Worm (Caenorhabditis elegans) whole organism, L4 larva: ENCODE results near the gene C07D10.6.

Experiments used
- F37D6.2 ChIP-seq: sonication (generic microtip); optimal IDR thresholded peaks from 2 replicates; lab custom pipeline; 2016; ENCODE audit warnings: mild to moderate bottlenecking, missing genetic modification characterization, missing compliant biosample characterization
- Y48G9A.11 ChIP-seq: fragments of 200-800 bp; sonication (Bioruptor generic); IDR thresholded peaks from 2 replicates; pipeline ENCODE4 v1.3.6; 2022; ENCODE audit warnings: missing genetic modification reagents, missing genetic modification characterization, missing compliant biosample characterization
- aha-1 ChIP-seq: fragments of 150-350 bp; peaks from one replicate; lab custom pipeline; 2014; ENCODE audit warnings: missing biosample characterization, missing genetic modification characterization
- aly-2 ChIP-seq: sonication (generic microtip); optimal IDR thresholded peaks from 2 replicates; lab custom pipeline; 2018; ENCODE audit warnings: missing biosample characterization, missing genetic modification characterization
- ceh-44 ChIP-seq: fragments of 200-800 bp; sonication (Bioruptor generic); IDR thresholded peaks from 2 replicates; pipeline ENCODE4 v1.3.6; 2022; ENCODE audit warnings: missing genetic modification reagents, missing genetic modification characterization, missing compliant biosample characterization
- ceh-62 ChIP-seq: sonication (generic microtip); optimal IDR thresholded peaks from 2 replicates; lab custom pipeline; 2017; ENCODE audit warnings: missing biosample characterization, missing genetic modification characterization
- ceh-82 ChIP-seq: sonication (generic microtip); optimal IDR thresholded peaks from 2 replicates; lab custom pipeline; 2017; ENCODE audit warnings: missing biosample characterization, missing genetic modification characterization
- cey-2 ChIP-seq: sonication (generic microtip); optimal IDR thresholded peaks from 3 replicates; lab custom pipeline; 2017; ENCODE audit warnings: missing genetic modification characterization, mild to moderate bottlenecking, missing compliant biosample characterization, antibody characterized with exemption, borderline replicate concordance; ENCODE audit not compliant: insufficient read depth
- ctbp-1 ChIP-seq: fragments of 200-800 bp; sonication (Bioruptor generic); IDR thresholded peaks from 2 replicates; pipeline ENCODE4 v1.3.6; 2022; ENCODE audit warnings: missing genetic modification reagents, missing genetic modification characterization, missing compliant biosample characterization
- dmd-6 ChIP-seq: fragments of 200-800 bp; sonication (Bioruptor generic); IDR thresholded peaks from 2 replicates; pipeline ENCODE4 v1.3.6; 2022; ENCODE audit warnings: missing genetic modification reagents, missing genetic modification characterization, missing compliant biosample characterization
- egl-27 ChIP-seq: sonication (generic microtip); optimal IDR thresholded peaks from 3 replicates; lab custom pipeline; 2017; ENCODE audit warnings: missing biosample characterization, missing genetic modification reagents, missing genetic modification characterization
- hlh-11 ChIP-seq: fragments of 200-800 bp; sonication (Bioruptor generic); optimal IDR thresholded peaks from 2 replicates; lab custom pipeline; 2018; ENCODE audit warnings: mild to moderate bottlenecking, missing genetic modification characterization, missing compliant biosample characterization
- hlh-30 ChIP-seq: sonication (generic microtip); optimal IDR thresholded peaks from 2 replicates; lab custom pipeline; 2017; ENCODE audit warnings: antibody characterized with exemption, mild to moderate bottlenecking, missing genetic modification characterization, missing compliant biosample characterization; ENCODE audit not compliant: insufficient read depth
- hmg-1.1 ChIP-seq: fragments of 200-800 bp; sonication (Bioruptor generic); IDR thresholded peaks from 2 replicates; pipeline ENCODE4 v1.3.6; 2022; ENCODE audit warnings: missing genetic modification reagents, missing genetic modification characterization, missing compliant biosample characterization
- lin-1 ChIP-seq: fragments of 200-800 bp; sonication (Bioruptor generic); IDR thresholded peaks from 2 replicates; pipeline ENCODE4 v1.3.6; 2022; ENCODE audit warnings: missing genetic modification reagents, missing genetic modification characterization, missing compliant biosample characterization
- lin-38 ChIP-seq: fragments of 200-800 bp; sonication (Bioruptor generic); IDR thresholded peaks from 2 replicates; pipeline ENCODE4 v1.3.6; 2022; ENCODE audit warnings: missing genetic modification reagents, missing genetic modification characterization, missing compliant biosample characterization
- lir-3 ChIP-seq: sonication (generic microtip); optimal IDR thresholded peaks from 2 replicates; lab custom pipeline; 2016; ENCODE audit warnings: mild to moderate bottlenecking, missing genetic modification characterization, missing compliant biosample characterization
- lsy-2 ChIP-seq, 2 experiments: fragments of 150-350 bp in 1 of 2; sonication (generic microtip) in 1 of 2; optimal IDR thresholded peaks; 2 replicates each; lab custom pipeline; 2014 to 2017; ENCODE audit warnings: missing biosample characterization in 2 of 2, missing genetic modification characterization in 2 of 2
- mdl-1 ChIP-seq, 2 experiments: fragments of 150-350 bp in 1 of 2; sonication (generic microtip) in 1 of 2; optimal IDR thresholded peaks; 2 replicates each; lab custom pipeline; 2014 to 2017; ENCODE audit warnings: missing biosample characterization in 2 of 2, missing genetic modification characterization in 2 of 2
- mdt-29 ChIP-seq: fragments of 200-800 bp; sonication (Bioruptor generic); IDR thresholded peaks from 2 replicates; pipeline ENCODE4 v1.3.6; 2022; ENCODE audit warnings: missing genetic modification reagents, missing genetic modification characterization, missing compliant biosample characterization
- mep-1 ChIP-seq: fragments of 150-350 bp; sonication (generic microtip); optimal IDR thresholded peaks from 3 replicates; lab custom pipeline; 2014; ENCODE audit warnings: missing biosample characterization, missing genetic modification characterization
- mxl-3 ChIP-seq: fragments of 200-800 bp; sonication (Bioruptor generic); optimal IDR thresholded peaks from 2 replicates; lab custom pipeline; 2018; ENCODE audit warnings: mild to moderate bottlenecking, missing genetic modification characterization, missing compliant biosample characterization
- nhr-10 ChIP-seq: fragments of 150-350 bp; optimal IDR thresholded peaks from 2 replicates; lab custom pipeline; 2014; ENCODE audit warnings: missing biosample characterization, missing genetic modification characterization
- nhr-102 ChIP-seq: sonication (generic microtip); optimal IDR thresholded peaks from 2 replicates; lab custom pipeline; 2016; ENCODE audit warnings: mild to moderate bottlenecking, missing genetic modification characterization, moderate library complexity, missing compliant biosample characterization
- nhr-11 ChIP-seq: fragments of 150-350 bp; optimal IDR thresholded peaks from 2 replicates; lab custom pipeline; 2014; ENCODE audit warnings: missing biosample characterization, missing genetic modification characterization
- nhr-111 ChIP-seq: fragments of 200-800 bp; sonication (Bioruptor generic); optimal IDR thresholded peaks from 2 replicates; lab custom pipeline; 2018; ENCODE audit warnings: mild to moderate bottlenecking, missing genetic modification characterization, missing compliant biosample characterization
- nhr-25 ChIP-seq: sonication (generic microtip); optimal IDR thresholded peaks from 2 replicates; lab custom pipeline; 2017; ENCODE audit warnings: missing genetic modification characterization, mild to moderate bottlenecking, missing compliant biosample characterization, antibody characterized with exemption, moderate library complexity, borderline replicate concordance; ENCODE audit not compliant: insufficient read depth
- nhr-28 ChIP-seq: fragments of 150-350 bp; optimal IDR thresholded peaks from 2 replicates; lab custom pipeline; 2014; ENCODE audit warnings: missing biosample characterization, missing genetic modification characterization
- nhr-41 ChIP-seq: fragments of 200-800 bp; sonication (Bioruptor generic); IDR thresholded peaks from 2 replicates; pipeline ENCODE4 v1.3.6; 2022; ENCODE audit warnings: missing genetic modification reagents, missing genetic modification characterization, missing compliant biosample characterization
- nhr-42 ChIP-seq: fragments of 200-800 bp; sonication (Bioruptor generic); IDR thresholded peaks from 2 replicates; pipeline ENCODE4 v1.3.6; 2022; ENCODE audit warnings: missing genetic modification characterization, missing compliant biosample characterization
- nhr-48 ChIP-seq: sonication (generic microtip); optimal IDR thresholded peaks from 2 replicates; lab custom pipeline; 2016; ENCODE audit warnings: mild to moderate bottlenecking, missing genetic modification characterization, missing compliant biosample characterization
- pha-4 ChIP-seq, 2 experiments: fragments of 150-350 bp in 1 of 2; fragments of 200-800 bp in 1 of 2; sonication (Bioruptor generic) in 1 of 2; IDR thresholded peaks in 1 of 2; optimal IDR thresholded peaks in 1 of 2; 2 replicates each; pipeline versions ENCODE4 v1.3.6 to Lab custom; 2014 to 2022; ENCODE audit warnings: missing genetic modification characterization in 2 of 2, missing genetic modification reagents in 2 of 2, missing biosample characterization in 1 of 2, missing compliant biosample characterization in 1 of 2
- sdz-12 ChIP-seq: fragments of 200-800 bp; sonication (Bioruptor generic); optimal IDR thresholded peaks from 2 replicates; lab custom pipeline; 2018; ENCODE audit warnings: mild to moderate bottlenecking, missing genetic modification characterization, missing compliant biosample characterization
- snpc-1.2 ChIP-seq: fragments of 200-800 bp; sonication (Bioruptor generic); IDR thresholded peaks from 2 replicates; pipeline ENCODE4 v1.3.6; 2022; ENCODE audit warnings: missing genetic modification reagents, missing genetic modification characterization, missing compliant biosample characterization
- spr-1 ChIP-seq: sonication (generic microtip); optimal IDR thresholded peaks from 2 replicates; lab custom pipeline; 2016; ENCODE audit warnings: mild to moderate bottlenecking, missing genetic modification characterization, missing compliant biosample characterization
- tra-1 ChIP-seq: fragments of 200-800 bp; sonication (Bioruptor generic); IDR thresholded peaks from 2 replicates; pipeline ENCODE4 v1.3.6; 2022; ENCODE audit warnings: missing genetic modification reagents, missing genetic modification characterization, missing compliant biosample characterization
- unc-62 ChIP-seq, 3 experiments: fragments of 150-350 bp in 1 of 3; sonication (generic microtip); optimal IDR thresholded peaks in 2 of 3; peaks in 1 of 3; 1 replicate in 1 of 3; 2 replicates in 2 of 3; lab custom pipeline; 2014 to 2017; ENCODE audit warnings: missing biosample characterization in 3 of 3, missing genetic modification characterization in 3 of 3, missing genetic modification reagents in 3 of 3, missing genotype in 1 of 3
- vab-7 ChIP-seq: fragments of 200-800 bp; sonication (Bioruptor generic); IDR thresholded peaks from 2 replicates; pipeline ENCODE4 v1.3.6; 2022; ENCODE audit warnings: missing genetic modification reagents, missing genetic modification characterization, missing compliant biosample characterization
- ztf-7 ChIP-seq: fragments of 150-350 bp; optimal IDR thresholded peaks from 2 replicates; lab custom pipeline; 2014; ENCODE audit warnings: missing biosample characterization, missing genetic modification characterization

The C07D10.6 gene

ce11 chrII:7337469-7337893 is 41.6 kb upstream of the C07D10.6 start (continued):
- 0 out of 2 replicates have a peak, but pooled peaks have one; percentile 36 for TF ChIP-seq nhr-42 (GFP tag; lab: Robert Waterston, UW)
- no peak for TF ChIP-seq ceh-62
- TF ChIP-seq ztf-7: peak; percentile 36
- TF ChIP-seq hmg-1.1 (GFP tag; lab: Robert Waterston, UW): peak; percentile 61
- peak; percentile 92 for TF ChIP-seq nhr-102 (tag; lab: Kevin White, UChicago)
- TF ChIP-seq lin-1 (GFP tag; lab: Robert Waterston, UW): peak; percentile 62; the same call in 1 of the 2 replicates
- TF ChIP-seq F37D6.2 (tag; lab: Kevin White, UChicago): no peak
- TF ChIP-seq lin-38 (GFP tag; lab: Robert Waterston, UW): no peak
- peak; percentile 32 for TF ChIP-seq nhr-10
- peak; percentile 51 to 80 for TF ChIP-seq lsy-2 (tag; optimal IDR thresholded peaks at IDR 0.05; lab: Kevin White, UChicago)
- no peak for TF ChIP-seq Y48G9A.11 (GFP tag; lab: Robert Waterston, UW)
- no peak for TF ChIP-seq lir-3 (tag; lab: Kevin White, UChicago)

- peak; percentile 70 for TF ChIP-seq hlh-11 (tag; lab: Kevin White, UChicago)
- no peak for TF ChIP-seq aly-2 (tag; lab: Kevin White, UChicago)
- no peak for TF ChIP-seq spr-1 (tag; lab: Kevin White, UChicago)
- no peak for TF ChIP-seq mdt-29 (GFP tag; lab: Robert Waterston, UW)
- no peak for TF ChIP-seq nhr-48 (tag; lab: Kevin White, UChicago)
- TF ChIP-seq nhr-25 (tag; lab: Kevin White, UChicago): peak; percentile 16
- TF ChIP-seq nhr-28 (tag; lab: Kevin White, UChicago): peak; percentile 87
- peak in 1 of 2 experiments; percentile 87 for TF ChIP-seq unc-62 (GFP tag; optimal IDR thresholded peaks at IDR 0.05 in 1 of 2; lab: Kevin White, UChicago)
- TF ChIP-seq unc-62 (tag; optimal IDR thresholded peaks at IDR 0.05; lab: Kevin White, UChicago): no peak
- peak; percentile 57; the same call in 1 of the 2 replicates for TF ChIP-seq dmd-6 (GFP tag; lab: Robert Waterston, UW)
- TF ChIP-seq ctbp-1 (GFP tag; lab: Robert Waterston, UW): no peak
- no peak for TF ChIP-seq nhr-41
- peak; percentile 64 for TF ChIP-seq mxl-3 (GFP tag; lab: Kevin White, UChicago)
- TF ChIP-seq mdl-1 (tag; optimal IDR thresholded peaks at IDR 0.05; lab: Kevin White, UChicago): peak in 1 of 2 experiments; percentile 76
- no peak for TF ChIP-seq tra-1 (GFP tag; lab: Robert Waterston, UW)
- no peak for TF ChIP-seq nhr-42 (GFP tag; lab: Robert Waterston, UW)
- no peak for TF ChIP-seq snpc-1.2 (GFP tag; lab: Robert Waterston, UW)
- TF ChIP-seq mep-1 (tag; lab: Kevin White, UChicago): peak; percentile 17
- no peak for TF ChIP-seq nhr-111 (GFP tag; lab: Kevin White, UChicago)
- no peak for TF ChIP-seq F37D6.2 (tag; lab: Kevin White, UChicago)
- TF ChIP-seq pha-4 (GFP tag; IDR thresholded peaks at IDR 0.05; lab: Robert Waterston, UW): no peak
- no peak for TF ChIP-seq pha-4 (tag; optimal IDR thresholded peaks at IDR 0.05; lab: Kevin White, UChicago)
- peak; percentile 79 for TF ChIP-seq hlh-30 (tag; lab: Kevin White, UChicago)
- no peak for TF ChIP-seq aha-1
- TF ChIP-seq egl-27 (tag; lab: Kevin White, UChicago): no peak
- peak in 1 of 2 experiments; percentile 52 for TF ChIP-seq lsy-2 (tag; optimal IDR thresholded peaks at IDR 0.05; lab: Kevin White, UChicago)
- no peak for TF ChIP-seq sdz-12 (GFP tag; lab: Kevin White, UChicago)
- peak; percentile 19 for TF ChIP-seq cey-2
- TF ChIP-seq vab-7: no peak
- 0 out of 2 replicates have a peak, but pooled peaks have one; percentile 26 for TF ChIP-seq lin-1 (GFP tag; lab: Robert Waterston, UW)
- TF ChIP-seq nhr-11 (tag; lab: Kevin White, UChicago): peak; percentile 42
- TF ChIP-seq ceh-44 (GFP tag; lab: Robert Waterston, UW): no peak
- no peak for TF ChIP-seq ceh-82 (tag; lab: Kevin White, UChicago)
Observed at ce11 chrII:7338995-7339394, 40.1 kb upstream of the C07D10.6 start, which contains the start of gene nhr-21. Gene nhr-21, plus strand, starts transcription at chrII:7339229.
